Fruit fly (Drosophila melanogaster) S2 (cell line): ENCODE measurements around the gene CG11771.

Experiments
- CG8478 ChIP-seq: fragments of >200 bp; optimal IDR thresholded peaks from 2 replicates; lab custom pipeline; 2018
- CTCF ChIP-seq, 2 experiments: fragments of >200 bp; optimal IDR thresholded peaks; 2 replicates each; lab custom pipeline; 2018

dm6 chr3R:24970323-24971067 is 38.7 kb downstream of the CG11771 start:
- TF ChIP-seq CTCF (optimal IDR thresholded peaks at IDR 0.05; lab: Kevin White, UChicago) (no peak), CG8478 (lab: Kevin White, UChicago) (no peak)
